Worm (Caenorhabditis elegans) whole organism, L2 larva: ENCODE results near the gene F13E9.13.

Experiments
- C34F6.9 ChIP-seq: fragments of 150-350 bp; optimal IDR thresholded peaks from 2 replicates; lab custom pipeline; 2014; ENCODE audit warnings: missing biosample characterization, missing genetic modification characterization
- F13H6.1 ChIP-seq: sonication (generic microtip); optimal IDR thresholded peaks from 2 replicates; lab custom pipeline; 2016; ENCODE audit warnings: missing genetic modification characterization, missing compliant biosample characterization
- R02D3.7 ChIP-seq: fragments of 150-350 bp; optimal IDR thresholded peaks from 2 replicates; lab custom pipeline; 2014; ENCODE audit warnings: missing biosample characterization, missing genetic modification characterization
- Y55F3AM.14 ChIP-seq: fragments of 200-800 bp; sonication (Bioruptor generic); optimal IDR thresholded peaks from 2 replicates; lab custom pipeline; 2018; ENCODE audit warnings: mild to moderate bottlenecking, missing genetic modification characterization, missing compliant biosample characterization
- ZK546.5 ChIP-seq: sonication (generic microtip); optimal IDR thresholded peaks from 2 replicates; lab custom pipeline; 2017; ENCODE audit warnings: missing biosample characterization, missing genetic modification characterization
- aly-2 ChIP-seq: fragments of 150-350 bp; optimal IDR thresholded peaks from 2 replicates; lab custom pipeline; 2014; ENCODE audit warnings: missing biosample characterization, missing genetic modification characterization
- ama-1 ChIP-seq: fragments of 150-350 bp; optimal IDR thresholded peaks from 2 replicates; lab custom pipeline; 2018; ENCODE audit warnings: inconsistent platforms
- blmp-1 ChIP-seq: sonication (generic microtip); optimal IDR thresholded peaks from 2 replicates; lab custom pipeline; 2017; ENCODE audit warnings: missing genetic modification characterization, mild to moderate bottlenecking, missing compliant biosample characterization, antibody characterized with exemption, moderate library complexity; ENCODE audit not compliant: insufficient read depth
- ceh-16 ChIP-seq: fragments of 150-350 bp; optimal IDR thresholded peaks from 2 replicates; lab custom pipeline; 2014; ENCODE audit warnings: missing biosample characterization, missing genetic modification characterization
- ceh-82 ChIP-seq: fragments of 150-350 bp; optimal IDR thresholded peaks from 2 replicates; lab custom pipeline; 2014; ENCODE audit warnings: missing biosample characterization, missing genetic modification characterization
- crh-2 ChIP-seq: sonication (generic microtip); optimal IDR thresholded peaks from 2 replicates; lab custom pipeline; 2017; ENCODE audit warnings: missing biosample characterization, missing genetic modification characterization
- egl-27 ChIP-seq: sonication (generic microtip); optimal IDR thresholded peaks from 3 replicates; lab custom pipeline; 2017; ENCODE audit warnings: missing biosample characterization, missing genetic modification reagents, missing genetic modification characterization
- elt-3 ChIP-seq: sonication (generic microtip); optimal IDR thresholded peaks from 2 replicates; lab custom pipeline; 2017; ENCODE audit warnings: missing biosample characterization, missing genetic modification characterization
- fos-1 ChIP-seq: fragments of 150-350 bp; optimal IDR thresholded peaks from 2 replicates; lab custom pipeline; 2014; ENCODE audit warnings: missing biosample characterization, missing genetic modification characterization
- gmeb-1 ChIP-seq: fragments of 150-350 bp; optimal IDR thresholded peaks from 2 replicates; lab custom pipeline; 2014; ENCODE audit warnings: missing biosample characterization, missing genetic modification characterization
- lin-39 ChIP-seq: fragments of 150-350 bp; optimal IDR thresholded peaks from 2 replicates; lab custom pipeline; 2014; ENCODE audit warnings: missing biosample characterization, missing genetic modification reagents, missing genetic modification characterization
- mbf-1 ChIP-seq: sonication (generic microtip); optimal IDR thresholded peaks from 2 replicates; lab custom pipeline; 2017; ENCODE audit warnings: missing biosample characterization, missing genetic modification characterization
- nhr-10 ChIP-seq: sonication (generic microtip); optimal IDR thresholded peaks from 2 replicates; lab custom pipeline; 2017; ENCODE audit warnings: missing biosample characterization, missing genetic modification characterization
- nhr-11 ChIP-seq: fragments of 150-350 bp; optimal IDR thresholded peaks from 2 replicates; lab custom pipeline; 2014; ENCODE audit warnings: missing biosample characterization, missing genetic modification characterization
- nhr-12 ChIP-seq: fragments of 150-350 bp; optimal IDR thresholded peaks from 2 replicates; lab custom pipeline; 2014; ENCODE audit warnings: missing biosample characterization, missing genetic modification characterization
- nhr-129 ChIP-seq: fragments of 150-350 bp; optimal IDR thresholded peaks from 2 replicates; lab custom pipeline; 2014; ENCODE audit warnings: missing biosample characterization, missing genetic modification characterization
- nhr-21 ChIP-seq: fragments of 150-350 bp; optimal IDR thresholded peaks from 2 replicates; lab custom pipeline; 2014; ENCODE audit warnings: missing biosample characterization, missing genetic modification characterization
- nhr-23 ChIP-seq: fragments of 150-350 bp; optimal IDR thresholded peaks from 2 replicates; lab custom pipeline; 2014; ENCODE audit warnings: missing biosample characterization, missing genetic modification reagents, missing genetic modification characterization
- nhr-237 ChIP-seq: fragments of 150-350 bp; optimal IDR thresholded peaks from 2 replicates; lab custom pipeline; 2014; ENCODE audit warnings: missing biosample characterization, missing genetic modification characterization
- nhr-25 ChIP-seq: fragments of 150-350 bp; sonication (generic microtip); optimal IDR thresholded peaks from 3 replicates; lab custom pipeline; 2014; ENCODE audit warnings: missing biosample characterization, missing genetic modification characterization
- nhr-6 ChIP-seq: fragments of 150-350 bp; optimal IDR thresholded peaks from 2 replicates; lab custom pipeline; 2014; ENCODE audit warnings: missing biosample characterization, missing genetic modification characterization
- nhr-77 ChIP-seq: fragments of 150-350 bp; optimal IDR thresholded peaks from 2 replicates; lab custom pipeline; 2014; ENCODE audit warnings: missing biosample characterization, missing genetic modification characterization
- sem-4 ChIP-seq: fragments of 150-350 bp; optimal IDR thresholded peaks from 2 replicates; lab custom pipeline; 2014; ENCODE audit warnings: missing biosample characterization, missing genetic modification reagents, missing genetic modification characterization
- sma-9 ChIP-seq, 2 experiments: fragments of 150-350 bp in 1 of 2; sonication (generic microtip) in 1 of 2; optimal IDR thresholded peaks; 2 replicates each; lab custom pipeline; 2014 to 2016; ENCODE audit warnings: missing genetic modification characterization in 2 of 2, mild to moderate bottlenecking in 1 of 2, missing biosample characterization in 1 of 2, missing compliant biosample characterization in 1 of 2, missing genetic modification reagents in 1 of 2, moderate library complexity in 1 of 2
- unc-62 ChIP-seq: fragments of 150-350 bp; optimal IDR thresholded peaks from 2 replicates; lab custom pipeline; 2014; ENCODE audit warnings: missing biosample characterization, missing genetic modification reagents, missing genetic modification characterization
- zag-1 ChIP-seq: fragments of 150-350 bp; optimal IDR thresholded peaks from 2 replicates; lab custom pipeline; 2014; ENCODE audit warnings: missing biosample characterization, missing genetic modification characterization
- ztf-11 ChIP-seq: sonication (generic microtip); optimal IDR thresholded peaks from 2 replicates; lab custom pipeline; 2017; ENCODE audit warnings: missing biosample characterization, missing genetic modification characterization
- ztf-4 ChIP-seq: fragments of 150-350 bp; optimal IDR thresholded peaks from 2 replicates; lab custom pipeline; 2014; ENCODE audit warnings: missing biosample characterization, missing genetic modification characterization

F13E9.13 gene

DNA sequence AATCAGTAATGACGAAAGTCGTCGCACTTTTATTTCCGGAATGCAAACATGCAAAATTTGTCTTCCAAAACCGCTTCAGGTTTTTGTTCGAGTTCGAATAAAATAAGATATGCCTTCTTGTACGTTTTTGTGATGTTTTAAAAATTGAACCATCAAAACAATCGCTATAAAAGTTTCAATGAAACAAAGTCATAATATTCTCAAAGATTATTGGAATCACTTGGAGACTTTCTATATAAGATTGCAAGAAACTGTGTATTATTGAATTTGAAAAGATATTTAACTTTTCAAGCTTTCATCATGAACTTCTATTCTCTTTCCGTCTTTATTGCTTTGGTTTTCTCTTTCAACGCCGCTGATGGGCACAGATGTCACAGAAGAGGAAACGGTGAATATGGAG lies 4.5 kb upstream of the F13E9.13 start, which contains the start of gene fipr-14:
Gene fipr-14 (plus strand): TSS at position 301 of the 400 bp plus-strand sequence.
- TF ChIP-seq crh-2 (tag; lab: Kevin White, UChicago), result no peak
- no peak for TF ChIP-seq lin-39 (tag; lab: Kevin White, UChicago)
- no peak for TF ChIP-seq nhr-12
- TF ChIP-seq Y55F3AM.14 (GFP tag; lab: Kevin White, UChicago), result no peak
- TF ChIP-seq fos-1 (tag; lab: Kevin White, UChicago), result no peak
- no peak for TF ChIP-seq ztf-4 (tag; lab: Kevin White, UChicago)
- TF ChIP-seq C34F6.9 (tag; lab: Kevin White, UChicago), result no peak
- TF ChIP-seq nhr-77 (tag; lab: Kevin White, UChicago), result no peak
- no peak for TF ChIP-seq nhr-23 (tag; lab: Kevin White, UChicago)

DNA sequence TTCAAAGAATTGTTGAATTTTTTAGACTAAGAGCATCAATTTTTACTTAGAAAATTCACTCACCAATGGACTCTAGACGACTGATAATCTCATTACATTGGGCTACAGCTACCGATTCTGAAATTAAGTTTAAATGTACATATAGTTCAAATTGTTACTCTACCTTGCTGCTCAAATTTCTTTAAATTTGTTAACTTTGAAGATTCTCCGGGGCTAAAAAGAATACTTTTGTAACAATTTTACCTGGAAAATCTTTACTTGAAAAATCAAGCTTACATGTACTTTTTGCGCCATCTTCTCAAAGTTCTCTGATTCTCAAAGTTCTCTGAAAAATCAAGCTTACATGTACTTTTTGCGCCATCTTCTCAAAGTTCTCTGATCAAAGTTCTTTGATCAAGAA lies 1.8 kb upstream of the F13E9.13 start, which contains the start of gene sdz-13:
Gene sdz-13 (minus strand): TSS at position 101 of the 400 bp plus-strand sequence.
- TF ChIP-seq crh-2 (tag; lab: Kevin White, UChicago) (no peak), nhr-129 (no peak), gmeb-1 (tag; lab: Kevin White, UChicago) (no peak), nhr-6 (tag; lab: Kevin White, UChicago) (no peak), fos-1 (tag; lab: Kevin White, UChicago) (no peak), zag-1 (tag; lab: Kevin White, UChicago) (no peak), nhr-23 (tag; lab: Kevin White, UChicago) (no peak), unc-62 (GFP tag; lab: Kevin White, UChicago) (no peak), R02D3.7 (no peak), blmp-1 (no peak), mbf-1 (tag; lab: Kevin White, UChicago) (no peak), ztf-11 (tag; lab: Kevin White, UChicago) (no peak), egl-27 (tag; lab: Kevin White, UChicago) (no peak)

- TF ChIP-seq aly-2 (tag; lab: Kevin White, UChicago) (no peak), mbf-1 (tag; lab: Kevin White, UChicago) (no peak)
These were observed 1.1 kb upstream of the F13E9.13 start, which contains the start of gene fipr-15 for ce11 chrIV:10880264-10880663. Gene fipr-15, plus strand, starts transcription at chrIV:10880564.

DNA sequence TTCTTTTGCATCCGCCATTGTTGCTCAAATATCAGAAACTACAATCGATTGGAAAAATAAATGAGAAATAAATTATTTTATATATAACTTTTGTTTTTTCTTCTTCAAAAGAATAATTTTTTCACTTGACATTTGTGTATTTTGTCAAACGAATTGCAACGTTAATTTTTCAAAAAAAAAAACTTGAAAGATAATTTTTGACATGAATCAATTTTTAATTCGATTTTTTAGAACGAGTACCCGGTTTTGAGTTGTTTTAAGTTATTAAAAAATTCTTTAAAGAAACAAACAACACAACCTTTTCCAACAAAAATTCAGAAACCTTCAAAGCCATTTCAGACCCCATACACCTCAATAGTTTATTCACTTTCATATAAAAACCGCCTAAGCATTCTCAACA lies 2.9 kb downstream of the F13E9.13 start, which contains the start of gene F13E9.5:
Gene F13E9.5 (minus strand): TSS at position 101 of the 400 bp plus-strand sequence.
- TF ChIP-seq mbf-1 (tag; lab: Kevin White, UChicago) (no peak), unc-62 (GFP tag; lab: Kevin White, UChicago) (no peak), ceh-82 (tag; lab: Kevin White, UChicago) (no peak), ztf-4 (tag; lab: Kevin White, UChicago) (no peak), sma-9 (GFP tag; optimal IDR thresholded peaks at IDR 0.05; lab: Kevin White, UChicago) (no peak), sma-9 (tag; optimal IDR thresholded peaks at IDR 0.05; lab: Kevin White, UChicago) (no peak), ceh-16 (tag; lab: Kevin White, UChicago) (no peak), C34F6.9 (tag; lab: Kevin White, UChicago) (no peak), nhr-11 (tag; lab: Kevin White, UChicago) (no peak), ztf-11 (tag; lab: Kevin White, UChicago) (no peak), sem-4 (tag; lab: Kevin White, UChicago) (no peak)

- TF ChIP-seq Y55F3AM.14 (GFP tag; lab: Kevin White, UChicago), result no peak
These were observed 4.6 kb downstream of the F13E9.13 start, which contains the start of gene srlf-11 for ce11 chrIV:10885915-10886314. Gene srlf-11, minus strand, starts transcription at chrIV:10886015.

ce11 chrIV:10887285-10887684 lies 5.9 kb downstream of the F13E9.13 start, which contains the start of gene F13E9.16:
Gene F13E9.16, minus strand, starts transcription at chrIV:10887385.
- no peak for TF ChIP-seq nhr-21 (tag; lab: Kevin White, UChicago)
- TF ChIP-seq sem-4 (tag; lab: Kevin White, UChicago), result no peak
- TF ChIP-seq F13H6.1 (tag; lab: Kevin White, UChicago), result no peak
- TF ChIP-seq ama-1, result no peak
- TF ChIP-seq ZK546.5 (tag; lab: Kevin White, UChicago), result no peak
- TF ChIP-seq nhr-25 (tag; lab: Kevin White, UChicago), result no peak
- TF ChIP-seq nhr-10 (tag; lab: Kevin White, UChicago), result no peak
- TF ChIP-seq zag-1 (tag; lab: Kevin White, UChicago), result no peak
- no peak for TF ChIP-seq mbf-1 (tag; lab: Kevin White, UChicago)
- TF ChIP-seq elt-3, result no peak
- no peak for TF ChIP-seq unc-62 (GFP tag; lab: Kevin White, UChicago)
- TF ChIP-seq ztf-11 (tag; lab: Kevin White, UChicago), result no peak
- TF ChIP-seq nhr-237 (tag; lab: Kevin White, UChicago), result no peak
